Fruit fly (Drosophila melanogaster) whole organism, embryonic: ENCODE measurements around the gene CG12115.

ENCODE experiments used
- Atf-2 ChIP-seq: fragments of 200-800 bp; sonication (Bioruptor generic); optimal IDR thresholded peaks from 2 replicates; lab custom pipeline; 2016; ENCODE audit warnings: missing biosample characterization, missing genetic modification characterization
- Awh ChIP-seq: fragments of 200-800 bp; sonication (Bioruptor generic); IDR thresholded peaks from 2 replicates; pipeline ENCODE4, ENCODE4 v1.3.6; 2022; ENCODE audit warnings: missing biosample characterization, missing genetic modification characterization
- Bgb ChIP-seq: fragments of 200-800 bp; sonication (Bioruptor generic); IDR thresholded peaks from 2 replicates; pipeline ENCODE4 v1.3.6; 2022; ENCODE audit warnings: missing biosample characterization, missing genetic modification characterization; ENCODE audit not compliant: partially characterized antibody
- CG12104 ChIP-seq: fragments of 200-800 bp; sonication (Bioruptor generic); optimal IDR thresholded peaks from 3 replicates; lab custom pipeline; 2016; ENCODE audit warnings: missing biosample characterization, missing genetic modification characterization
- CG12299 ChIP-seq: fragments of 200-800 bp; sonication (Bioruptor generic); optimal IDR thresholded peaks from 2 replicates; lab custom pipeline; 2018; ENCODE audit warnings: missing biosample characterization, mild to moderate bottlenecking, missing genetic modification characterization
- CG13424 ChIP-seq: fragments of 200-800 bp; sonication (Bioruptor generic); optimal IDR thresholded peaks from 2 replicates; lab custom pipeline; 2019; ENCODE audit warnings: missing biosample characterization, mild to moderate bottlenecking, missing genetic modification characterization, moderate library complexity
- CG14965 ChIP-seq: fragments of 200-800 bp; sonication (Bioruptor generic); optimal IDR thresholded peaks from 2 replicates; lab custom pipeline; 2016; ENCODE audit warnings: missing biosample characterization, missing genetic modification characterization, borderline replicate concordance
- CG15073 ChIP-seq: fragments of 200-800 bp; sonication (Bioruptor generic); optimal IDR thresholded peaks from 2 replicates; lab custom pipeline; 2016; ENCODE audit warnings: missing biosample characterization, missing genetic modification characterization
- CG15479 ChIP-seq: fragments of 200-800 bp; sonication (Bioruptor generic); optimal IDR thresholded peaks from 3 replicates; lab custom pipeline; 2019; ENCODE audit warnings: missing biosample characterization, mild to moderate bottlenecking, missing genetic modification characterization, moderate library complexity
- CG15514 ChIP-seq: fragments of 200-800 bp; sonication (Bioruptor generic); optimal IDR thresholded peaks from 3 replicates; lab custom pipeline; 2017; ENCODE audit warnings: missing biosample characterization, missing genetic modification characterization, mild to moderate bottlenecking, moderate library complexity, missing genetic modification reagents
- CG1603 ChIP-seq: fragments of 200-800 bp; sonication (Bioruptor generic); optimal IDR thresholded peaks from 2 replicates; lab custom pipeline; 2019; ENCODE audit warnings: missing biosample characterization, mild to moderate bottlenecking, missing genetic modification characterization, moderate library complexity
- CG18476 ChIP-seq: fragments of 200-800 bp; sonication (Bioruptor generic); optimal IDR thresholded peaks from 2 replicates; lab custom pipeline; 2016; ENCODE audit warnings: missing biosample characterization, mild to moderate bottlenecking, missing genetic modification characterization
- CG2199 ChIP-seq: fragments of 200-800 bp; sonication (Bioruptor generic); IDR thresholded peaks from 3 replicates; pipeline ENCODE4 v1.3.6; 2022; ENCODE audit warnings: missing biosample characterization, missing genetic modification characterization
- CG2678 ChIP-seq: fragments of 200-800 bp; sonication (Bioruptor generic); optimal IDR thresholded peaks from 3 replicates; lab custom pipeline; 2019; ENCODE audit warnings: missing biosample characterization, mild to moderate bottlenecking, missing genetic modification characterization, moderate library complexity
- CG33557 ChIP-seq: fragments of 200-800 bp; sonication (Bioruptor generic); optimal IDR thresholded peaks from 2 replicates; lab custom pipeline; 2019; ENCODE audit warnings: missing biosample characterization, mild to moderate bottlenecking, missing genetic modification characterization, moderate library complexity
- CG5953 ChIP-seq: fragments of 200-800 bp; sonication (Bioruptor generic); IDR thresholded peaks from 2 replicates; pipeline ENCODE4 v1.3.6; 2022; ENCODE audit warnings: missing biosample characterization, missing genetic modification characterization
- CG6654 ChIP-seq: fragments of 200-800 bp; sonication (Bioruptor generic); optimal IDR thresholded peaks from 2 replicates; lab custom pipeline; 2017; ENCODE audit warnings: missing biosample characterization, mild to moderate bottlenecking, missing genetic modification characterization
- CG6689 ChIP-seq: fragments of 200-800 bp; sonication (Bioruptor generic); IDR thresholded peaks from 2 replicates; pipeline ENCODE4 v1.3.6; 2022; ENCODE audit warnings: missing biosample characterization, missing genetic modification characterization
- CG9215 ChIP-seq: fragments of 200-800 bp; sonication (Bioruptor generic); IDR thresholded peaks from 2 replicates; pipeline ENCODE4 v1.3.6; 2022; ENCODE audit warnings: missing biosample characterization, missing genetic modification characterization
- CG9437 ChIP-seq: fragments of 200-800 bp; sonication (Bioruptor generic); optimal IDR thresholded peaks from 2 replicates; lab custom pipeline; 2018; ENCODE audit warnings: missing biosample characterization, mild to moderate bottlenecking, missing genetic modification characterization
- Dek ChIP-seq: fragments of 200-800 bp; sonication (Bioruptor generic); optimal IDR thresholded peaks from 3 replicates; lab custom pipeline; 2019; ENCODE audit warnings: missing biosample characterization, mild to moderate bottlenecking, missing genetic modification characterization, moderate library complexity
- Ets97D ChIP-seq: fragments of 200-800 bp; sonication (Bioruptor generic); optimal IDR thresholded peaks from 3 replicates; lab custom pipeline; 2016; ENCODE audit warnings: missing biosample characterization, missing genetic modification characterization
- PHDP ChIP-seq: fragments of 200-800 bp; sonication (Bioruptor generic); optimal IDR thresholded peaks from 3 replicates; lab custom pipeline; 2018; ENCODE audit warnings: missing biosample characterization, mild to moderate bottlenecking, missing genetic modification characterization, moderate library complexity
- Ptx1 ChIP-seq: fragments of 200-800 bp; sonication (Bioruptor generic); IDR thresholded peaks from 2 replicates; pipeline ENCODE4 v1.3.6; 2022; ENCODE audit warnings: missing biosample characterization, missing genetic modification characterization
- ac ChIP-seq: fragments of 200-800 bp; sonication (Bioruptor generic); optimal IDR thresholded peaks from 3 replicates; lab custom pipeline; 2017; ENCODE audit warnings: missing biosample characterization, mild to moderate bottlenecking, missing genetic modification characterization
- aop ChIP-seq: fragments of 200-800 bp; sonication (Bioruptor generic); IDR thresholded peaks from 2 replicates; pipeline ENCODE4 v1.3.6; 2022; ENCODE audit warnings: missing biosample characterization, missing genetic modification characterization
- bigmax ChIP-seq: fragments of 200-800 bp; sonication (Bioruptor generic); optimal IDR thresholded peaks from 2 replicates; lab custom pipeline; 2018; ENCODE audit warnings: missing biosample characterization, mild to moderate bottlenecking, missing genetic modification characterization
- bsh ChIP-seq, 2 experiments: fragments of 200-800 bp; sonication (Bioruptor generic); optimal IDR thresholded peaks; 2 replicates each; lab custom pipeline; 2017 to 2018; ENCODE audit warnings: mild to moderate bottlenecking in 2 of 2, missing biosample characterization in 2 of 2, missing genetic modification characterization in 2 of 2, moderate library complexity in 1 of 2
- cato ChIP-seq: fragments of 200-800 bp; sonication (Bioruptor generic); optimal IDR thresholded peaks from 2 replicates; lab custom pipeline; 2016; ENCODE audit warnings: missing biosample characterization, missing genetic modification characterization, borderline replicate concordance
- chif ChIP-seq, 2 experiments: fragments of 200-800 bp; sonication (Bioruptor generic); optimal IDR thresholded peaks; 3 replicates each; lab custom pipeline; 2016; ENCODE audit warnings: missing biosample characterization in 2 of 2, missing genetic modification characterization in 2 of 2
- crp ChIP-seq, 2 experiments: fragments of 200-800 bp; sonication (Bioruptor generic); optimal IDR thresholded peaks; 2 replicates in 1 of 2; 3 replicates in 1 of 2; lab custom pipeline; 2017; ENCODE audit warnings: missing biosample characterization in 2 of 2, missing genetic modification characterization in 2 of 2, mild to moderate bottlenecking in 1 of 2, moderate library complexity in 1 of 2
- gce ChIP-seq: fragments of 200-800 bp; sonication (Bioruptor generic); IDR thresholded peaks from 3 replicates; pipeline ENCODE4 v1.3.6; 2022; ENCODE audit warnings: missing biosample characterization, missing genetic modification characterization
- gfzf ChIP-seq: fragments of 200-800 bp; sonication (Bioruptor generic); optimal IDR thresholded peaks from 2 replicates; lab custom pipeline; 2016; ENCODE audit warnings: missing biosample characterization, mild to moderate bottlenecking, missing genetic modification characterization, moderate library complexity
- her ChIP-seq: fragments of 200-800 bp; sonication (Bioruptor generic); optimal IDR thresholded peaks from 2 replicates; lab custom pipeline; 2016; ENCODE audit warnings: missing biosample characterization, missing genetic modification characterization
- insv ChIP-seq, 2 experiments: fragments of 200-800 bp; sonication (Bioruptor generic); optimal IDR thresholded peaks; 3 replicates each; lab custom pipeline; 2016 to 2018; ENCODE audit warnings: missing biosample characterization in 2 of 2, missing genetic modification characterization in 2 of 2
- lola ChIP-seq, 3 experiments: fragments of >200 bp in 2 of 3; fragments of 200-800 bp in 1 of 3; sonication (Bioruptor generic) in 1 of 3; optimal IDR thresholded peaks; 2 replicates each; lab custom pipeline; 2017 to 2019; ENCODE audit warnings: missing biosample characterization in 3 of 3, missing genetic modification characterization in 3 of 3, mild to moderate bottlenecking in 1 of 3, moderate library complexity in 1 of 3
- nerfin-1 ChIP-seq: fragments of 200-800 bp; sonication (Bioruptor generic); optimal IDR thresholded peaks from 3 replicates; lab custom pipeline; 2019; ENCODE audit warnings: missing biosample characterization, mild to moderate bottlenecking, missing genetic modification characterization, moderate library complexity
- onecut ChIP-seq: fragments of 200-800 bp; sonication (Bioruptor generic); IDR thresholded peaks from 2 replicates; pipeline ENCODE4 v1.3.6; 2022; ENCODE audit warnings: missing biosample characterization, missing genetic modification characterization
- otp ChIP-seq: fragments of 200-800 bp; sonication (Bioruptor generic); IDR thresholded peaks from 3 replicates; pipeline ENCODE4, ENCODE4 v1.3.6; 2022; ENCODE audit warnings: missing biosample characterization, missing genetic modification characterization
- pnt ChIP-seq: fragments of 200-800 bp; sonication (Bioruptor generic); optimal IDR thresholded peaks from 3 replicates; lab custom pipeline; 2016; ENCODE audit warnings: missing biosample characterization, missing genetic modification characterization
- sd ChIP-seq: fragments of 200-800 bp; sonication (Bioruptor generic); optimal IDR thresholded peaks from 3 replicates; lab custom pipeline; 2018; ENCODE audit warnings: missing biosample characterization, mild to moderate bottlenecking, missing genetic modification characterization, moderate library complexity
- sisA ChIP-seq: fragments of 200-800 bp; sonication (Bioruptor generic); IDR thresholded peaks from 2 replicates; pipeline ENCODE4 v1.3.6; 2022; ENCODE audit warnings: missing biosample characterization, missing genetic modification characterization
- so ChIP-seq: fragments of 200-800 bp; sonication (Bioruptor generic); IDR thresholded peaks from 3 replicates; pipeline ENCODE4 v1.3.6; 2022; ENCODE audit warnings: missing biosample characterization, missing genetic modification characterization
- twi ChIP-seq: fragments of 200-800 bp; optimal IDR thresholded peaks from 2 replicates; lab custom pipeline; 2019; ENCODE audit warnings: missing biosample characterization, mild to moderate bottlenecking, missing genetic modification characterization, moderate library complexity

The CG12115 gene

DNA sequence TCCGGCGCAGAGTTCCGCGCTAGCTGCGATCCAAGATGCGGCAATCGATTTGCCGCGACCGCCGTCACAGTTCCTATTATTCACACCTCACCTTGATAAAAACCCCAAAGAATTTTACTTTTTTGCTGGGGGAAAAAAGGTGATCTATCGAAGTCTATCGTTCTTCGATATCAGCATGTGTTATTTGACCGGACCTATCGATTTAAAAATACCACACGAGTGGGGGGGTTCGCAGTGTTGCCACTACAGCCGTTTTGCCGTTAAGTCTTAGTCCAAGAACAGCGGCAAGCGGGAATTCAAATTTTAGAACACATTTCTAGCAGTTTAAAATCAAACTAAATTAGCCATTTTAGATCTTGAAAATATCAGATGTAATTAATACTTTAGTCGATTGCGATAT is 41.8 kb upstream of the CG12115 start, which contains the start of gene CG12121 (continued):
- peak; percentile 80 for TF ChIP-seq Bgb (GFP tag; lab: Robert Waterston, UW)
- TF ChIP-seq PHDP (tag; lab: Kevin White, UChicago) = no peak
- no peak for TF ChIP-seq insv (GFP tag; optimal IDR thresholded peaks at IDR 0.05; lab: Kevin White, UChicago)
- no peak for TF ChIP-seq CG14965 (GFP tag; lab: Kevin White, UChicago)
- TF ChIP-seq CG15073 = no peak
- peak; percentile 49 for TF ChIP-seq Ets97D (GFP tag; lab: Kevin White, UChicago)
- no peak for TF ChIP-seq her (GFP tag; lab: Kevin White, UChicago)
- TF ChIP-seq lola (GFP tag; optimal IDR thresholded peaks at IDR 0.05; lab: Kevin White, UChicago) = no peak
- no peak for TF ChIP-seq otp (GFP tag; lab: Robert Waterston, UW)
- no peak for TF ChIP-seq pnt (GFP tag; lab: Kevin White, UChicago)
- TF ChIP-seq gce (GFP tag; lab: Robert Waterston, UW) = no peak
- TF ChIP-seq Dek (tag; lab: Kevin White, UChicago) = no peak
- no peak for TF ChIP-seq CG13424 (tag; lab: Kevin White, UChicago)
- no peak for TF ChIP-seq CG33557 (GFP tag; lab: Kevin White, UChicago)
- no peak for TF ChIP-seq CG9437 (GFP tag; lab: Kevin White, UChicago)
- TF ChIP-seq so (GFP tag; lab: Robert Waterston, UW) = no peak
- TF ChIP-seq CG12104 (GFP tag; lab: Kevin White, UChicago) = no peak
- no peak for TF ChIP-seq chif (GFP tag; optimal IDR thresholded peaks at IDR 0.05; lab: Kevin White, UChicago)
- no peak for TF ChIP-seq CG2678
- TF ChIP-seq CG6689 = no peak
- no peak for TF ChIP-seq sd
- no peak for TF ChIP-seq CG1603 (tag; lab: Kevin White, UChicago)
- no peak for TF ChIP-seq Ptx1
- TF ChIP-seq Atf-2 (GFP tag; lab: Kevin White, UChicago) = no peak
- TF ChIP-seq twi (tag; lab: Kevin White, UChicago) = no peak
- no peak for TF ChIP-seq CG18476
- no peak for TF ChIP-seq aop (GFP tag; lab: Robert Waterston, UW)
- no peak for TF ChIP-seq bsh (GFP tag; optimal IDR thresholded peaks at IDR 0.05; lab: Kevin White, UChicago)
- TF ChIP-seq onecut (GFP tag; lab: Robert Waterston, UW) = no peak
- TF ChIP-seq CG15479 (GFP tag; lab: Kevin White, UChicago) = no peak
- no peak for TF ChIP-seq sisA (GFP tag; lab: Robert Waterston, UW)
- peak in 1 of 2 experiments; percentile 19 for TF ChIP-seq crp (GFP tag; optimal IDR thresholded peaks at IDR 0.05; lab: Kevin White, UChicago)
- TF ChIP-seq ac (GFP tag; lab: Kevin White, UChicago) = no peak
- TF ChIP-seq cato = no peak

DNA sequence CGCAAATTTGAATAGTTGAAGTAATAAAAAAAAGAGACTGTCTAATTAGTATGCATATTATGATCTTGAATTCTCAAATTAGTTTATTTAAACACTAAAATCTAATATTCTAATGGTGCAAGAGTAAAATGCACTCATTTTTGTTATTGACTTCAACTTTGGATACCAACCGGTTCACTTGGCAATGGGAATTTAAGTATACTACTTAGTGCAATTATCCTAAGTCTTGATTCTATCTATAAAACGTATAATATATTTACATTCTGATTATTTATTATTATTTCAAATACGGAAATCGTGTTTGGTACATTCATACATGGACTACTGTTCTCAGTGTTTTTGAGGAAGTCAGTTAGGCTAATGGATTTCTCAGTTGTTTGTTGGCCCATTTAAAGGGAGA is 36.4 kb upstream of the CG12115 start, which contains the start of gene Gr8a:
Gr8a (plus strand) TSS at position 301 of the 400 bp plus-strand sequence.
- TF ChIP-seq CG15514 (GFP tag; lab: Kevin White, UChicago) = no peak
- no peak for TF ChIP-seq CG12299
- no peak for TF ChIP-seq CG9215
- TF ChIP-seq nerfin-1 (tag; lab: Kevin White, UChicago) = no peak
- no peak for TF ChIP-seq CG5953
- no peak for TF ChIP-seq gfzf
- TF ChIP-seq bigmax (GFP tag; lab: Kevin White, UChicago) = no peak
- TF ChIP-seq CG6654 (GFP tag; lab: Kevin White, UChicago) = no peak
- TF ChIP-seq Awh (GFP tag; lab: Robert Waterston, UW) = no peak
- TF ChIP-seq CG2199 (GFP tag; lab: Robert Waterston, UW) = no peak
